Worm (Caenorhabditis elegans) whole organism, L4/young adult: ENCODE data around the gene Y55B1BR.8.
A peak's percentile ranks its signal among the peaks of the same experiment; 100 is the strongest.

Experiments
- W03F9.2 ChIP-seq: fragments of 150-350 bp; optimal IDR thresholded peaks from 2 replicates; lab custom pipeline; 2014; ENCODE audit warnings: missing biosample characterization, missing genetic modification characterization
- dao-5 ChIP-seq: sonication (generic microtip); optimal IDR thresholded peaks from 2 replicates; lab custom pipeline; 2016; ENCODE audit warnings: missing genotype, missing genetic modification characterization, moderate library complexity, missing compliant biosample characterization
- him-1 ChIP-seq: sonication (generic microtip); optimal IDR thresholded peaks from 2 replicates; lab custom pipeline; 2016; ENCODE audit warnings: missing genotype, missing genetic modification reagents, missing genetic modification characterization, missing compliant biosample characterization

Gene Y55B1BR.8

DNA sequence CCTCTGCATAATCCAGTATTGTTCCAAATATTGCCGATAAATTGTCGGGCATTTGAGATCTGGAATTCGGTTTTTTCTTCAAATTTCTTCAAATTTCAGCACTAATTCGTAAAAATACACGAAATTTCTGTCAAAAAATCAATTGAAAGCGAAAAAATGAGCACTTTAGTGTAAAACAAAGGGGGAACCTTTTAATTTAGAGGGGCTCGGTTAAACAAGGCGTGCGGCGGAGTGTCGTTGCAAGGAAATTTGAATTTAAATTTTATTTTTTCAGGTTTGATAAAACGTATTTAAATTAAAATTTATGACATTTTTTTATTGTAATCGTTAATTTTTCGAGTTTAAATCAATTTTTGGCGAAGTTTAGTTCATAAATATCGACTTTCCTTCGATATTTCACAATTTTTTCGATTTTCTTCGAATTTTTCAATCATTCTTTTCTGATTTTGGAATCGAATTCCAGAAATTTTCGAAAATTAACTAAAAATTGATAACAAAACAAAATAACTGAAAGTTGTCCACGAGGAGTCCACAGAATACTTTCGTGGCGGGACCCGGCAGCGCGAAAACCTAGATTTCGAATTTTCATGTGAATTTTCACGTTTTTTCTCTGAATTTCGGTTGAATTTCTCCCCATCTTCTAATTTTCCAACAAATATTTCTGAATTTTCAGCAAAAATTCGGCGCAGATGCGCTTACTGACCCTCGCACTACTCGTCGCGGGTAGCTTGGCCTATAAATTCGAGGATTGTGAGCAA lies 27.6 kb downstream of the Y55B1BR.8 start, which contains the start of the genes magu-1 and nemp-1:
magu-1 (minus strand) TSS at position 59 of the 758 bp plus-strand sequence.
nemp-1 (plus strand) TSS at position 674 of the 758 bp plus-strand sequence.
- TF ChIP-seq dao-5 (no peak), W03F9.2 (tag; lab: Kevin White, UChicago) (peak; percentile 21)

DNA sequence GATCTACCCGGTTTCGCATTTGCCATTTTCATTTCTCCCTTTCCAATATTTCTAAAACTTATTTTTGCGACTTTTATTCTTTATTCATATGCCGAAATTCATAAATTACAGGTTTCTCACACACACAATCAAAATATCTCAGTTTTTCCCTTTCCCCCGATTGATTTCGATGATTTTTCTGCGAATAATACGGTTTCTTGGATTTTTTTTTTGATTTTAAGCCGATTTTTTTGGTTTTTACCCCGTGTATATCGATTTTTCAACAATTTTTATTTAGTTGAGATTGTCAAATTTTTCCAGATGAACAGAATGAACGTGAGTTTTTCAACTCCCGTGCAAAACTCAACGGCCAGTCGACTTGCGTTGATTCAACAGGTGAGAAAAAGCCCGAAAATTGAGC lies 31.0 kb downstream of the Y55B1BR.8 start, which contains the start of gene mat-3:
mat-3 (plus strand) TSS at position 301 of the 400 bp plus-strand sequence.
- TF ChIP-seq dao-5 (no peak), W03F9.2 (tag; lab: Kevin White, UChicago) (no peak), him-1 (tag; lab: Kevin White, UChicago) (no peak)

DNA sequence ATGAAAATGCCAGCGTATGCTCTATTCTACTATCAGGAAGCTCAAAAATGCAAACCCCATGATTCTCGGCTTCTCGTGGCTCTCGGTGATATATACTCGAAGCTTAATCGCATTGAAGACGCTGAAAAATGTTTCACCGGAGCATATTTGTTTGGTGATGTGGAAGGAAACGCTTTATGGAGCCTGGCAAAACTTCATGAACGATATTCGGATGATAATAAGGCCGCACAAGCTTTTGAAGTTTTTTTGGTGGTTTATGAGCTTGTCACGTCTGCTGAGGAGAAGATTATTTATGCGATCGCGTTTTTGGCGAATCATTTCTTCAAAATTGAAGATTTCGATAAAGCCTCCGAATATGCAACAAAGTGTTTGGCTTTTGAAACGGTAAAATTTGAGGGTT lies 37.1 kb downstream of the Y55B1BR.8 start:
- TF ChIP-seq him-1 (tag; lab: Kevin White, UChicago), result no peak
- no peak for TF ChIP-seq W03F9.2 (tag; lab: Kevin White, UChicago)
- TF ChIP-seq dao-5, result no peak

DNA sequence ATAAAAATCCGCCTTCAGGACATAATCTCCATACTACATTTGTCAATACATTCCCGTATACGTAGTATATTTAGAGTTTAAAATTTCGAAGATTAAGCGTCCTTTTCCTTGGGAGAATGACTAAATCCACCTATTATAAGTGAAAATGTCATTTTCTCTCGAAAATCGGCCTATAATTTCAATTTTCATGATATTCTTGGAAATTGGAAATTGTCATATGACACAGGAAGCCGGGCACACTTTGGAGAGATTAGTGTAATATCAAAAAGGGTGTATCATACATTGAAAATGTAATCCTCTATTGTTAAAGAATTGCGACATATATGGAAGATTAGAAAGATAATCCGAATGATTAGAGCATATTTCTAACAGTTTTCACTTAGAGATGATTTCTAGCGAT lies 38.5 kb downstream of the Y55B1BR.8 start:
- TF ChIP-seq W03F9.2 (tag; lab: Kevin White, UChicago) (no peak), him-1 (tag; lab: Kevin White, UChicago) (no peak), dao-5 (no peak)

DNA sequence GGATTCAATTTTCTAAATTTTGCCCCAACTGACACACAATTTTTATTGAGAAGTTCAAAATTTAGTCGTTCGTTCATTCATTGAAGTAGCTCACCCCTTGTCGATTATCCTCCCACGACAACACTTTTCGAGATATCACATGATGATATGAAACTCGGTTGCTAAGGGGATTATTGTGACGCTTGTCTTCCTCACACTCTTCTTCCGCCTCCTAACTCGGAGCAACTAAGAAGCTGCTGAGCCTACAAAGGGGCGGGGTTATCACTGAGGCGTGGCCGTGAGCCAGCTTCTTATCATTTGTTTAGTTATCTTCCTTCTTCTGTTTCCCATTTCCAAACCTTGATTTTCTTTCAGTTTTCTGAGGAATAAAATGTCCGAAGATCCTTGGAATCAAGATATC lies 39.4 kb downstream of the Y55B1BR.8 start, which contains the start of gene F10C5.3:
F10C5.3 (plus strand) TSS at position 313 of the 400 bp plus-strand sequence.
- no peak for TF ChIP-seq W03F9.2 (tag; lab: Kevin White, UChicago)
- no peak for TF ChIP-seq dao-5
- no peak for TF ChIP-seq him-1 (tag; lab: Kevin White, UChicago)

DNA sequence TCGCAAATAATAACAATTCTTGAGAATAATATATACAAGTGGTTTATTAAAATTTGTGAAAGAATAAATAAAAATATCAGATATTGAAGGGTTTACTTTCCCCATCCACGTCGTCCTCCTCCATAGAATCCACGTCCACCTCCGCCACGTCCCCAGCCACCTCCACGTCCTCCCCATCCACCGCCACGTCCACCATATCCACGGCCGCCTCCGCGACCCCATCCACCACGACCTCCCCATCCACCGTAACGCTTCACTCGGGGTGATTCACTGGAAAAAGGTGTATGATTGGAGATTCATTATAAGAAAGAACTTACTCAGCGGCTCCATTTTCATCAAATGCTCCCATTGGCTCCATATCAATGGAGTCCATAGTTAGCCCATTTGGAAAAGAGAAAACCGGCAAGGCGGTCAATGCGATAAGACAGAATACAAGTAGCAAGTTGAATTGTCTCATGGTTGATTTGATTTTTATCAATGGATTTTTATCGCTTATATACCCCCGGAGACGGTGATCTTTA lies 41.9 kb downstream of the Y55B1BR.8 start, which contains the start of gene nlp-32:
nlp-32 (minus strand) TSS at position 471 of the 521 bp plus-strand sequence.
- no peak for TF ChIP-seq dao-5
- TF ChIP-seq W03F9.2 (tag; lab: Kevin White, UChicago), result no peak
- TF ChIP-seq him-1 (tag; lab: Kevin White, UChicago), result no peak

DNA sequence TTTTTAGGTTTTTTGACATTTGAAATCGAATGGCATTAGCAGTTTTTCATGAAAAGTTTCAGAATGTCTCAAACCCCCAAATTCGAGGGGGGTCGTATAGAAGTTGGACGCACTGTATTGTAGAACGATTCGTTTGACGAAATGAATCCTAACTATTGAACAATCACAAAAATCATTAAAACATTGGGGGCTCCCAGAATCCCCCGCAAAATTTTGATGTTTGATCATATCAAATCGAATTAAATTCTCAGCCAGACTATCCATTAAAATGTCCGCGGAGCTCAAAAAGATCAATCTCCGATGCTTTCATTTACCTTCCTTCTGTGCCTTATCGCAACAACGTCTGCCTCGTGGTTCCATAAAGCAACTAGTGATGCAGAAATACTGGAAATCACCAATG lies 44.3 kb downstream of the Y55B1BR.8 start, which contains the start of gene F30H5.5:
F30H5.5 (plus strand) TSS at position 301 of the 400 bp plus-strand sequence.
- TF ChIP-seq dao-5 (no peak), him-1 (tag; lab: Kevin White, UChicago) (no peak), W03F9.2 (tag; lab: Kevin White, UChicago) (no peak)

DNA sequence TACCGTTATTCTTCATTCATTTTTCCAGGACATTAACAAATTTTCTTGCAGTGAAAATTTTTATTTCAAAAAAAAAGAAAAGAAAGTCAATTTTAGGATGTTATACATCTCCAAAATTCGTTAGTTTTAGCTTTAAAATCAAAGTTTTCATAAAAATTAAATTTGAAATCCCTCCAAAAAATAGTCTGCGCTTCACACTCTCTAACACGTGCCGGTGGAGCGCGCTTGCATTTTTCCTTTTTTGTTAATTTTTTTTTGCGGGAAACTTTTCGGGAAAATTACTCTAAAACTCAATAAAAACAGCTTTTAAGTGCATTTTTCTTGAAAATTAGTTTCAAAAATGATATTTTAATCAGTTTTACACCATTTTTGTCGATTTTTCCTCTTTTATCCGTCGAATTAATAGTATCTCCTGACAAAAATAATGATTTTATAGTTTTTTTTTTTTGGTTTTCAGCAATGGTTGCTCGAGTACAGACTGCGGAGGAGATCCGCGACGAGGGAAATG lies 46.9 kb downstream of the Y55B1BR.8 start, which contains the start of gene unc-45:
unc-45 (plus strand) TSS at position 458 of the 508 bp plus-strand sequence.
- no peak for TF ChIP-seq him-1 (tag; lab: Kevin White, UChicago)
